Fruit fly (Drosophila melanogaster): ENCODE measurements around the gene CG5254.
A peak's percentile ranks its signal among the peaks of the same experiment; 100 is the strongest.

DNA sequence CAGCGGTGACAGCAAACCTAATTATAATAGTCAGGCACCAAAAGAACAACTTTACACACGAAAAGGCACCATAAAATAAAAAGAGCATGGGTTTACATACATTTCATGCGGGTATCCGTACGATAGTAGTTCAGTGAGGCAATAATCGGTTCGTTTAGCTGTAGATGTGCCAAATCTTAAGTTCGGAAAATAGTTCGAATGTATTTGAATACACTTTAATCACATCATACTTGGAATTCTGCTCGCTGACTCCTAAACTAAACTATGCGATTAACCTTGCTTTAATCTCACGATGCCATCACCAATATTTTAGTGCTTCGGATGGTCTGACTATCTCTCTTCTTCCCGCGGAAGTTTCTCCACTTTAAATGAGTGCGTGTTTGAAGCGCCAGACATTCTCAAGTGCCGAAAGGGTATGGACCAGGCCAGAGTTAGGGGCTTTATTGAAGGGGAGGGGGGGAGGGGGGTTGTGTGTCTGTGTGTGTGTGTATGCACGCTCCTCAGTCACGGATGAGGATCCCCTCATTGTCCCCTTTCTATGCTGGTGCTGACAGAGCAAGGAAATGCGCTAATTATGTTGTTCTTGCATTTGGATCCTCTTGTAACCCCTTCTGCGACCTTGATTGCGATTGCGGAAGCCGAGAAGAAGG is 36.8 kb upstream of the CG5254 start:
- TF ChIP-seq rn (GFP tag; IDR thresholded peaks at IDR 0.05): no peak
- TF ChIP-seq Pif1A (GFP tag; optimal IDR thresholded peaks at IDR 0.05): no peak
- no peak for TF ChIP-seq EcR (GFP tag; optimal IDR thresholded peaks at IDR 0.05)
- no peak for TF ChIP-seq CG15710 (tag; optimal IDR thresholded peaks at IDR 0.05)
- TF ChIP-seq Snoo (tag; optimal IDR thresholded peaks at IDR 0.05): no peak
- peak; percentile 37 for TF ChIP-seq CG14655 (GFP tag; optimal IDR thresholded peaks at IDR 0.05)
- TF ChIP-seq D1 (tag; optimal IDR thresholded peaks at IDR 0.05): no peak
- no peak for TF ChIP-seq CG34367 (tag; optimal IDR thresholded peaks at IDR 0.05)
- TF ChIP-seq CG17806 (tag; optimal IDR thresholded peaks at IDR 0.05): no peak
- no peak for TF ChIP-seq gl (tag; optimal IDR thresholded peaks at IDR 0.05)
- TF ChIP-seq CG8159 (tag; optimal IDR thresholded peaks at IDR 0.05): peak; percentile 8
- no peak for TF ChIP-seq CG4496 (GFP tag; IDR thresholded peaks at IDR 0.05)
